Worm (Caenorhabditis elegans) whole organism, mixed stage, embryonic: ENCODE results near the gene egl-19.
A peak's percentile ranks its signal among the peaks of the same experiment; 100 is the strongest.

Experiments used
- M03D4.4 ChIP-seq: sonication (generic microtip); optimal IDR thresholded peaks from 2 replicates; lab custom pipeline; 2017; ENCODE audit warnings: mild to moderate bottlenecking, missing genetic modification characterization, missing compliant biosample characterization
- bed-3 ChIP-seq: fragments of 200-800 bp; sonication (Bioruptor generic); optimal IDR thresholded peaks from 3 replicates; lab custom pipeline; 2018; ENCODE audit warnings: mild to moderate bottlenecking, missing genetic modification characterization, moderate library complexity, missing compliant biosample characterization
- blmp-1 ChIP-seq: fragments of 150-350 bp; optimal IDR thresholded peaks from 2 replicates; lab custom pipeline; 2014; ENCODE audit warnings: missing biosample characterization, missing genetic modification characterization
- ceh-39 ChIP-seq: fragments of 150-350 bp; optimal IDR thresholded peaks from 2 replicates; lab custom pipeline; 2014; ENCODE audit warnings: missing biosample characterization, missing genetic modification characterization
- ceh-43 ChIP-seq: fragments of 200-800 bp; sonication (Bioruptor generic); optimal IDR thresholded peaks from 2 replicates; lab custom pipeline; 2018; ENCODE audit warnings: mild to moderate bottlenecking, missing genetic modification characterization, moderate library complexity, missing compliant biosample characterization
- ceh-83 ChIP-seq: fragments of 200-800 bp; sonication (Bioruptor generic); optimal IDR thresholded peaks from 2 replicates; lab custom pipeline; 2018; ENCODE audit warnings: mild to moderate bottlenecking, missing genetic modification characterization, missing compliant biosample characterization
- cnd-1 ChIP-seq: fragments of 200-800 bp; sonication (Bioruptor generic); optimal IDR thresholded peaks from 2 replicates; lab custom pipeline; 2018; ENCODE audit warnings: mild to moderate bottlenecking, missing genetic modification characterization, missing compliant biosample characterization
- drap-1 ChIP-seq: fragments of 200-800 bp; sonication (Bioruptor generic); optimal IDR thresholded peaks from 3 replicates; lab custom pipeline; 2018; ENCODE audit warnings: mild to moderate bottlenecking, missing genetic modification characterization, missing compliant biosample characterization
- elt-1 ChIP-seq: sonication (generic microtip); optimal IDR thresholded peaks from 2 replicates; lab custom pipeline; 2017; ENCODE audit warnings: missing genetic modification characterization, mild to moderate bottlenecking, missing compliant biosample characterization, antibody characterized with exemption, moderate library complexity, borderline replicate concordance; ENCODE audit not compliant: insufficient read depth
- elt-3 ChIP-seq: fragments of 150-350 bp; optimal IDR thresholded peaks from 2 replicates; lab custom pipeline; 2014; ENCODE audit warnings: missing biosample characterization, missing genetic modification characterization
- flh-1 ChIP-seq: fragments of 200-800 bp; sonication (Bioruptor generic); optimal IDR thresholded peaks from 2 replicates; lab custom pipeline; 2018; ENCODE audit warnings: mild to moderate bottlenecking, missing genetic modification characterization, moderate library complexity, missing compliant biosample characterization
- ham-2 ChIP-seq: fragments of 200-800 bp; sonication (Bioruptor generic); optimal IDR thresholded peaks from 2 replicates; lab custom pipeline; 2018; ENCODE audit warnings: mild to moderate bottlenecking, missing genetic modification characterization, missing compliant biosample characterization
- hlh-1 ChIP-seq: fragments of 150-350 bp; optimal IDR thresholded peaks from 2 replicates; lab custom pipeline; 2014; ENCODE audit warnings: missing biosample characterization, missing genetic modification reagents, missing genetic modification characterization
- lin-13 ChIP-seq: fragments of 150-350 bp; optimal IDR thresholded peaks from 2 replicates; lab custom pipeline; 2014; ENCODE audit warnings: missing biosample characterization, missing genetic modification characterization
- lin-32 ChIP-seq: fragments of 200-800 bp; sonication (Bioruptor generic); optimal IDR thresholded peaks from 2 replicates; lab custom pipeline; 2018; ENCODE audit warnings: mild to moderate bottlenecking, missing genetic modification characterization, missing compliant biosample characterization
- lsy-2 ChIP-seq: fragments of 150-350 bp; optimal IDR thresholded peaks from 2 replicates; lab custom pipeline; 2014; ENCODE audit warnings: missing biosample characterization, missing genetic modification characterization
- mab-5 ChIP-seq: fragments of 150-350 bp; optimal IDR thresholded peaks from 2 replicates; lab custom pipeline; 2014; ENCODE audit warnings: missing biosample characterization, missing genetic modification characterization
- mep-1 ChIP-seq: fragments of 150-350 bp; optimal IDR thresholded peaks from 2 replicates; lab custom pipeline; 2017; ENCODE audit warnings: missing biosample characterization, missing genetic modification reagents, missing genetic modification characterization, inconsistent platforms
- mls-2 ChIP-seq: sonication (generic microtip); optimal IDR thresholded peaks from 2 replicates; lab custom pipeline; 2016; ENCODE audit warnings: mild to moderate bottlenecking, missing genetic modification characterization, moderate library complexity, missing compliant biosample characterization
- nhr-12 ChIP-seq: fragments of 150-350 bp; optimal IDR thresholded peaks from 2 replicates; lab custom pipeline; 2014; ENCODE audit warnings: missing biosample characterization, missing genetic modification characterization
- nhr-2 ChIP-seq: fragments of 150-350 bp; optimal IDR thresholded peaks from 2 replicates; lab custom pipeline; 2014; ENCODE audit warnings: missing biosample characterization, missing genetic modification characterization
- nhr-237 ChIP-seq: fragments of 150-350 bp; optimal IDR thresholded peaks from 2 replicates; lab custom pipeline; 2014; ENCODE audit warnings: missing biosample characterization, missing genetic modification characterization
- nhr-28 ChIP-seq: fragments of 150-350 bp; optimal IDR thresholded peaks from 2 replicates; lab custom pipeline; 2014; ENCODE audit warnings: missing biosample characterization, missing genetic modification characterization
- pha-4 ChIP-seq: fragments of 150-350 bp; optimal IDR thresholded peaks from 2 replicates; lab custom pipeline; 2018; ENCODE audit warnings: missing biosample characterization, missing genetic modification reagents, missing genetic modification characterization
- sem-2 ChIP-seq: fragments of 200-800 bp; sonication (Bioruptor generic); optimal IDR thresholded peaks from 2 replicates; lab custom pipeline; 2018; ENCODE audit warnings: mild to moderate bottlenecking, missing genetic modification characterization, missing compliant biosample characterization
- snpc-4 ChIP-seq: fragments of 150-350 bp; optimal IDR thresholded peaks from 2 replicates; lab custom pipeline; 2014; ENCODE audit warnings: missing biosample characterization, missing genetic modification characterization
- sptf-1 ChIP-seq: sonication (generic microtip); optimal IDR thresholded peaks from 2 replicates; lab custom pipeline; 2017; ENCODE audit warnings: mild to moderate bottlenecking, missing genetic modification characterization, moderate library complexity, missing compliant biosample characterization
- tbx-8 ChIP-seq: fragments of 200-800 bp; sonication (Bioruptor generic); optimal IDR thresholded peaks from 2 replicates; lab custom pipeline; 2018; ENCODE audit warnings: mild to moderate bottlenecking, missing genetic modification characterization, moderate library complexity, missing compliant biosample characterization
- unc-120 ChIP-seq: sonication (generic microtip); optimal IDR thresholded peaks from 2 replicates; lab custom pipeline; 2017; ENCODE audit warnings: missing genetic modification characterization, missing compliant biosample characterization; ENCODE audit not compliant: poor library complexity, severe bottlenecking
- unc-39 ChIP-seq: fragments of 150-350 bp; optimal IDR thresholded peaks from 2 replicates; lab custom pipeline; 2014; ENCODE audit warnings: missing biosample characterization, missing genetic modification characterization
- unc-62 ChIP-seq: fragments of 150-350 bp; optimal IDR thresholded peaks from 2 replicates; lab custom pipeline; 2014; ENCODE audit warnings: missing biosample characterization, missing genetic modification reagents, missing genetic modification characterization
- ztf-11 ChIP-seq: fragments of 150-350 bp; optimal IDR thresholded peaks from 2 replicates; lab custom pipeline; 2014; ENCODE audit warnings: missing biosample characterization, missing genetic modification characterization

The egl-19 gene

DNA sequence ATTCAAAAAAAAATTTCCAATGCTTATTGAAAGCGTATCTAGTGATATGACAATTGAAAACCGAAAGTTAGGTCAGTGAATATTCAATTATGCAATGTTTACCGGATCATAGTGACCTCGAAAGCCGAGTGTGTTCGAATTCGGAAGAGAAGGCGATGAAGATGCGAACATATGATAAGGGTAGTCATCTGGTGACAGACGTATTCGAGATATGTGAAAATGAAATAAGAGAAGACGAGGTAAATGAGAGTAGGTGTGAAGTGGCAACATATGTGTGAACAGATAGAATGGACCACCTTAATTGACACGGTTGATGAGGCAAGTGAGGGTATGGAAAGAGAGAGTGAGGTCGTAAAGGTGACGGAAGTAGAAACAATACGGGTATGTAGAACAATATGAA lies 49.5 kb downstream of the egl-19 start:
- no peak for TF ChIP-seq ztf-11 (tag; lab: Kevin White, UChicago)
- TF ChIP-seq lin-13 (tag; lab: Kevin White, UChicago): no peak
- peak; percentile 71 for TF ChIP-seq blmp-1 (tag; lab: Kevin White, UChicago)
- TF ChIP-seq flh-1 (GFP tag; lab: Kevin White, UChicago): no peak
- no peak for TF ChIP-seq ceh-43 (GFP tag; lab: Kevin White, UChicago)
- peak; percentile 80 for TF ChIP-seq nhr-2
- TF ChIP-seq ham-2: peak; percentile 53
- peak; percentile 67 for TF ChIP-seq elt-1
- TF ChIP-seq lin-32: peak; percentile 34
- no peak for TF ChIP-seq hlh-1 (tag; lab: Kevin White, UChicago)
- no peak for TF ChIP-seq nhr-28 (tag; lab: Kevin White, UChicago)
- no peak for TF ChIP-seq tbx-8
- TF ChIP-seq, all 35 proteins: peak for 5

DNA sequence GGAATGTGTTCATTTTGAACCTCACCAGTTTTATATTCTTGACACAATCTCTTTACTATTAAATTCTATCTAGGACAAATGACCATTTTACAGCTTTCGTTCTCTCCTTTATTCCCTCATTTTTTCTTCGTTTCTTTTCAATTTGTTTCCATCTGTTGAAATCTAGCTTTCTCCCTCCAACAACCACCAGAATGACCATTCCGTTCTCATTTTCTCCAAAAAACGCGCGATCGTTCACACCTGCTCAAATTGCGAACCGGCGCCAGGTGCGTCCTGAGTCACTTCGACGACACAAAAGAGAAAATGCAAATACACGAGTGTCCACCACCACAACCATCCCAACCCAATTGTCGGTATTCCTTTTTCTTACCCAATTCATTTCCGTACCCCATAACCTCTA lies 50.8 kb downstream of the egl-19 start, which contains the start of gene F13B6.1:
F13B6.1 (plus strand) TSS at position 301 of the 400 bp plus-strand sequence.
- TF ChIP-seq pha-4 (tag; lab: Kevin White, UChicago) (no peak), ztf-11 (tag; lab: Kevin White, UChicago) (no peak), hlh-1 (tag; lab: Kevin White, UChicago) (no peak), nhr-237 (tag; lab: Kevin White, UChicago) (no peak), blmp-1 (tag; lab: Kevin White, UChicago) (no peak), mep-1 (no peak), lin-32 (no peak), tbx-8 (no peak), M03D4.4 (no peak), elt-3 (tag; lab: Kevin White, UChicago) (no peak), nhr-28 (tag; lab: Kevin White, UChicago) (no peak), ceh-39 (tag; lab: Kevin White, UChicago) (no peak), lsy-2 (no peak)

DNA sequence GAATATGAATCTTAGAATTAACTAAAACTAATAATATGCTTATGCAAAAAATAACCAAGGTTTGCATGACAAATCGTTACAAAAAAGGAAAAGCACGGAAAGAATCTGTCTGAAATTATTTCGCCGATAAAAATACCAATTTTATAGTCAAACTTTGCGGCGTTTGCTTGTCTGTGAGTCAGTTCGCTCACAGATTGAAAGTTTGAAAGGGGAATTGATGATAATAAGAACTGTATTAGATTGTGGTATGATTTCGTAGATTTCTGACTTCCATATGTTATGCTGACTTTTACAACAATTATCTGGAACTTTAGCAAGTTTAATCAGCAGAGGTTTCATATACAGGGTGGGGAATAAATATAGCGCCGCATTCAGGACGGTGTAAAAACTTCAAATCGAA lies 54.8 kb downstream of the egl-19 start, which contains the start of gene F13B6.2:
F13B6.2 (minus strand) TSS at position 101 of the 400 bp plus-strand sequence.
- TF ChIP-seq ceh-83 (GFP tag; lab: Kevin White, UChicago) (no peak), cnd-1 (no peak), mls-2 (tag; lab: Kevin White, UChicago) (no peak), unc-120 (tag; lab: Kevin White, UChicago) (no peak), lin-32 (no peak), tbx-8 (no peak), snpc-4 (tag; lab: Kevin White, UChicago) (no peak), unc-39 (tag; lab: Kevin White, UChicago) (no peak), ztf-11 (tag; lab: Kevin White, UChicago) (no peak), ham-2 (no peak), sptf-1 (tag; lab: Kevin White, UChicago) (no peak), mep-1 (no peak), nhr-237 (tag; lab: Kevin White, UChicago) (no peak), drap-1 (GFP tag; lab: Kevin White, UChicago) (no peak), elt-3 (tag; lab: Kevin White, UChicago) (no peak), hlh-1 (tag; lab: Kevin White, UChicago) (no peak), unc-62 (no peak), nhr-12 (tag; lab: Kevin White, UChicago) (no peak)

DNA sequence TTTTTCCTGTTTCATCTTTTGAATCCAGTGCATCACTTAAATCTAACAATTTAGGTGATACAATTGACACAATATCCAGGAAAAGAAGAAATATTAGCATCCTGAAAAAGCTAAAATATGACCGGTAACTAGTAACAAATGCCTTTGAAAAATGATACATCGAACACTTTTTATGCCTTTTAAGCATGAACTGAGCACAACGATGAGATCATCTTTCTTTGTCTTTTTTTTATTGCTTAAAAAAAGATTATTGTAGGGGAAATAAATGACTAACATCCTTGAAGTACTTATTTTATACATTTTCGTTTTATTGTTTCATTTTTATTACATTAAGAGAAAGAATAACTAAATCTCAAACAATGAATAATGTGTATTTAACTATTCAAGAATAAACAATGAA lies 60.5 kb downstream of the egl-19 start, which contains the start of gene F13B6.3:
F13B6.3 (minus strand) TSS at position 101 of the 400 bp plus-strand sequence.
- no peak for TF ChIP-seq drap-1 (GFP tag; lab: Kevin White, UChicago)
- TF ChIP-seq lin-32: no peak
- TF ChIP-seq elt-3 (tag; lab: Kevin White, UChicago): no peak
- no peak for TF ChIP-seq mab-5
- no peak for TF ChIP-seq unc-120 (tag; lab: Kevin White, UChicago)
- no peak for TF ChIP-seq flh-1 (GFP tag; lab: Kevin White, UChicago)
- TF ChIP-seq sem-2 (GFP tag; lab: Kevin White, UChicago): no peak
- no peak for TF ChIP-seq unc-62
- TF ChIP-seq nhr-237 (tag; lab: Kevin White, UChicago): no peak
- no peak for TF ChIP-seq bed-3
- no peak for TF ChIP-seq mls-2 (tag; lab: Kevin White, UChicago)
- TF ChIP-seq nhr-28 (tag; lab: Kevin White, UChicago): no peak
- no peak for TF ChIP-seq M03D4.4
